Worm (Caenorhabditis elegans): ENCODE measurements around the gene srb-5.

The srb-5 gene

ce11 chrII:5184661-5185545 is 21.7 kb upstream of the srb-5 start (continued):
- TF ChIP-seq lin-38 (GFP tag; IDR thresholded peaks at IDR 0.05), result no peak
- TF ChIP-seq mxl-3 (GFP tag; optimal IDR thresholded peaks at IDR 0.05), result peak; percentile 29
- no peak for TF ChIP-seq nhr-237 (tag; optimal IDR thresholded peaks at IDR 0.05)
- TF ChIP-seq nhr-48 (tag; optimal IDR thresholded peaks at IDR 0.05), result peak; percentile 56
- TF ChIP-seq nhr-42 (GFP tag; IDR thresholded peaks at IDR 0.05), result no peak
- TF ChIP-seq ceh-82 (tag; optimal IDR thresholded peaks at IDR 0.05), result no peak
- no peak for TF ChIP-seq mdt-29 (GFP tag; IDR thresholded peaks at IDR 0.05)
- TF ChIP-seq jun-1 (tag; optimal IDR thresholded peaks at IDR 0.05), result no peak
- TF ChIP-seq ceh-44 (GFP tag; IDR thresholded peaks at IDR 0.05), result no peak
- no peak for TF ChIP-seq mep-1 (tag; optimal IDR thresholded peaks at IDR 0.05)
- TF ChIP-seq daf-19 (GFP tag; conservative IDR thresholded peaks at IDR 0.05), result no peak
- TF ChIP-seq lin-13 (GFP tag; optimal IDR thresholded peaks at IDR 0.05), result no peak
- no peak for TF ChIP-seq aha-1 (tag)
- no peak for TF ChIP-seq lin-15B (tag; optimal IDR thresholded peaks at IDR 0.05)
- TF ChIP-seq ZK546.5 (tag; optimal IDR thresholded peaks at IDR 0.05), result no peak
- no peak for TF ChIP-seq zfp-3 (GFP tag; conservative IDR thresholded peaks at IDR 0.05)
- TF ChIP-seq F37D6.2 (tag; optimal IDR thresholded peaks at IDR 0.05), result no peak
- no peak for TF ChIP-seq aly-2 (tag; optimal IDR thresholded peaks at IDR 0.05)
- no peak for TF ChIP-seq Y105C5A.15 (GFP tag; IDR thresholded peaks at IDR 0.05)
- no peak for TF ChIP-seq fos-1 (tag; optimal IDR thresholded peaks at IDR 0.05)
- no peak for TF ChIP-seq ama-1 (optimal IDR thresholded peaks at IDR 0.05)
- TF ChIP-seq dmd-8 (GFP tag; IDR thresholded peaks at IDR 0.05), result no peak
- TF ChIP-seq pha-4 (GFP tag; IDR thresholded peaks at IDR 0.05), result 0 out of 2 replicates have a peak, but pooled peaks have one; percentile 28
- TF ChIP-seq pha-4 (tag; optimal IDR thresholded peaks at IDR 0.05), result no peak
- TF ChIP-seq nhr-25 (tag; optimal IDR thresholded peaks at IDR 0.05; ENCODE audit: borderline replicate concordance, insufficient read depth), result no peak
- no peak for TF ChIP-seq sdz-12 (GFP tag; optimal IDR thresholded peaks at IDR 0.05)
- no peak for TF ChIP-seq lim-7 (GFP tag; IDR thresholded peaks at IDR 0.05)
- no peak for TF ChIP-seq ceh-28 (tag; optimal IDR thresholded peaks at IDR 0.05)
- no peak for TF ChIP-seq zip-2 (tag; optimal IDR thresholded peaks at IDR 0.05)
- TF ChIP-seq zip-11 (GFP tag; IDR thresholded peaks at IDR 0.05), result no peak
- TF ChIP-seq egl-43 (GFP tag; IDR thresholded peaks at IDR 0.05), result no peak
- TF ChIP-seq madf-5 (GFP tag; IDR thresholded peaks at IDR 0.05), result no peak
- TF ChIP-seq zag-1 (tag; optimal IDR thresholded peaks at IDR 0.05), result no peak
- TF ChIP-seq fkh-10 (GFP tag; optimal IDR thresholded peaks at IDR 0.05), result no peak
- TF ChIP-seq unc-39 (tag; optimal IDR thresholded peaks at IDR 0.05), result no peak
- TF ChIP-seq madf-9 (GFP tag; conservative IDR thresholded peaks at IDR 0.05), result no peak
- TF ChIP-seq dve-1 (tag; optimal IDR thresholded peaks at IDR 0.05; ENCODE audit: insufficient read depth), result peak; percentile 82
- no peak for TF ChIP-seq snpc-1.2 (GFP tag; IDR thresholded peaks at IDR 0.05)
- TF ChIP-seq snpc-4 (tag; optimal IDR thresholded peaks at IDR 0.05), result no peak
- TF ChIP-seq lir-3 (tag; optimal IDR thresholded peaks at IDR 0.05), result no peak

- TF ChIP-seq nhr-11 (tag; optimal IDR thresholded peaks at IDR 0.05), result no peak
- no peak for TF ChIP-seq nhr-48 (tag; optimal IDR thresholded peaks at IDR 0.05)
These were observed 20.0 kb upstream of the srb-5 start for ce11 chrII:5183207-5183606.
